Worm (Caenorhabditis elegans) whole organism, young adult: ENCODE measurements around the gene frpr-16.
"Not testable (repeated sequence)": the region's sequence is repeated elsewhere in the genome, so short reads cannot be mapped to it uniquely, and the experiment has no call there.

ENCODE experiments used
- ama-1 ChIP-seq, 3 experiments: fragments of 150-350 bp in 1 of 3; sonication (generic microtip) in 2 of 3; optimal IDR thresholded peaks; 2 replicates each; lab custom pipeline; 2014 to 2018; ENCODE audit warnings: missing biosample characterization in 2 of 3, missing genetic modification characterization in 2 of 3, missing genetic modification reagents in 2 of 3
- dpl-1 ChIP-seq: fragments of 150-350 bp; optimal IDR thresholded peaks from 2 replicates; lab custom pipeline; 2014; ENCODE audit warnings: missing biosample characterization, missing genetic modification reagents, missing genetic modification characterization
- lag-1 ChIP-seq: fragments of 200-800 bp; sonication (Bioruptor generic); IDR thresholded peaks from 2 replicates; pipeline ENCODE4 v1.3.6; 2022; ENCODE audit warnings: missing genetic modification reagents, missing genetic modification characterization, missing compliant biosample characterization
- rec-8 ChIP-seq, 2 experiments: sonication (generic microtip); optimal IDR thresholded peaks; 2 replicates each; lab custom pipeline; 2016; ENCODE audit warnings: mild to moderate bottlenecking in 2 of 2, missing genetic modification characterization in 2 of 2, missing genetic modification reagents in 2 of 2, missing genotype in 2 of 2, missing biosample characterization in 1 of 2, missing compliant biosample characterization in 1 of 2, moderate library complexity in 1 of 2

DNA sequence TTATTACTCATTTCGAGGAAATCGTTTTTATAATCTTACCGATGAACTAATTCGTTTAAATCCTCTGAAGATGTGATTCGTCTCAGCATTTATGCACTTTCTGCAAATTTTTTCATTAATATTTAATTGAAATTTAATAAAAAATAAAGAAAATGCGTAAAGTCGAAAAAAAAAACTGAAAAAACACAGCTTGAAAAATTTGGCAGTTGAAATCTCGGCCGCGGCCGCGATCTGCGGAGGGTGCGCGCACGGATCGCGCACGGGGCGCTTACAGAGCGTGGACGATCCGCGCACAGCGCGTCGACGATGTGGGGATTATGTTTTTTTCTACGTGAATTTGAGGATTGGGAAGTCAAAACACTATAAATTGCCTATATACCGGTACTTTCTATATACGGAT, 22.1 kb downstream of the frpr-16 start, which contains the start of gene ZK84.4:
- not testable (repeated sequence) for TF ChIP-seq dpl-1 (GFP tag; lab: Kevin White, UChicago); ama-1 (optimal IDR thresholded peaks at IDR 0.05; lab: Kevin White, UChicago); ama-1 (GFP tag; optimal IDR thresholded peaks at IDR 0.05; lab: Kevin White, UChicago); lag-1 (GFP tag; lab: Robert Waterston, UW); rec-8 (tag; optimal IDR thresholded peaks at IDR 0.05; lab: Kevin White, UChicago)
